Worm (Caenorhabditis elegans): ENCODE measurements around the gene dli-1.

ce11 chrIV:13051073-13051472, 47.5 kb downstream of the dli-1 start, which contains the start of gene scl-11:
- TF ChIP-seq nhr-237 (tag; optimal IDR thresholded peaks at IDR 0.05) (no peak), php-3 (GFP tag; IDR thresholded peaks at IDR 0.05) (no peak), nhr-28 (tag; optimal IDR thresholded peaks at IDR 0.05) (no peak), F26F4.8 (GFP tag; conservative IDR thresholded peaks at IDR 0.05) (no peak), fkh-10 (GFP tag; optimal IDR thresholded peaks at IDR 0.05) (no peak), pqm-1 (tag; optimal IDR thresholded peaks at IDR 0.05) (no peak), skn-1 (tag; optimal IDR thresholded peaks at IDR 0.05) (no peak), pha-4 (GFP tag; IDR thresholded peaks at IDR 0.05) (no peak), pha-4 (tag; optimal IDR thresholded peaks at IDR 0.05) (no peak), D1046.2 (GFP tag; IDR thresholded peaks at IDR 0.05) (no peak), ztf-11 (tag; optimal IDR thresholded peaks at IDR 0.05) (no peak)

Measured in whole organism, L4 larva.